Fruit fly (Drosophila melanogaster) whole organism, embryonic: ENCODE data around the gene CG5790.

Source experiments
- Atf3 ChIP-seq: fragments of 200-800 bp; sonication (Bioruptor generic); optimal IDR thresholded peaks from 3 replicates; lab custom pipeline; 2016; ENCODE audit warnings: missing biosample characterization, missing genetic modification characterization
- Atf6 ChIP-seq: fragments of 200-800 bp; sonication (Bioruptor generic); IDR thresholded peaks from 2 replicates; pipeline ENCODE4 v1.3.6; 2022; ENCODE audit warnings: missing biosample characterization, missing genetic modification characterization
- Bgb ChIP-seq: fragments of 200-800 bp; sonication (Bioruptor generic); IDR thresholded peaks from 2 replicates; pipeline ENCODE4 v1.3.6; 2022; ENCODE audit warnings: missing biosample characterization, missing genetic modification characterization; ENCODE audit not compliant: partially characterized antibody
- BtbVII ChIP-seq: fragments of 200-800 bp; sonication (Bioruptor generic); optimal IDR thresholded peaks from 3 replicates; lab custom pipeline; 2017; ENCODE audit warnings: missing biosample characterization, mild to moderate bottlenecking, missing genetic modification characterization
- Bteb2 ChIP-seq: fragments of 200-800 bp; sonication (Bioruptor generic); optimal IDR thresholded peaks from 2 replicates; lab custom pipeline; 2016; ENCODE audit warnings: missing biosample characterization, missing genetic modification characterization
- CG1024 ChIP-seq: fragments of 200-800 bp; sonication (Bioruptor generic); IDR thresholded peaks from 2 replicates; pipeline ENCODE4 v1.3.6; 2022; ENCODE audit warnings: missing biosample characterization, missing genetic modification characterization
- CG12071 ChIP-seq: fragments of 200-800 bp; sonication (Bioruptor generic); optimal IDR thresholded peaks from 3 replicates; lab custom pipeline; 2018; ENCODE audit warnings: missing biosample characterization, mild to moderate bottlenecking, missing genetic modification characterization
- CG12236 ChIP-seq: fragments of 200-800 bp; sonication (Bioruptor generic); optimal IDR thresholded peaks from 2 replicates; lab custom pipeline; 2016; ENCODE audit warnings: missing biosample characterization, missing genetic modification characterization
- CG12659 ChIP-seq: fragments of 200-800 bp; sonication (Bioruptor generic); optimal IDR thresholded peaks from 3 replicates; lab custom pipeline; 2017; ENCODE audit warnings: mild to moderate bottlenecking, missing biosample characterization, missing genetic modification reagents, missing genetic modification characterization
- CG12942 ChIP-seq: fragments of 200-800 bp; sonication (Bioruptor generic); optimal IDR thresholded peaks from 3 replicates; lab custom pipeline; 2016; ENCODE audit warnings: missing biosample characterization, missing genetic modification characterization
- CG13424 ChIP-seq: fragments of 200-800 bp; sonication (Bioruptor generic); optimal IDR thresholded peaks from 2 replicates; lab custom pipeline; 2019; ENCODE audit warnings: missing biosample characterization, mild to moderate bottlenecking, missing genetic modification characterization, moderate library complexity
- CG14860 ChIP-seq: fragments of 200-800 bp; sonication (Bioruptor generic); IDR thresholded peaks from 3 replicates; pipeline ENCODE4 v1.3.6; 2022; ENCODE audit warnings: missing biosample characterization, missing genetic modification characterization; ENCODE audit not compliant: partially characterized antibody
- CG15011 ChIP-seq: fragments of 200-800 bp; sonication (Bioruptor generic); optimal IDR thresholded peaks from 3 replicates; lab custom pipeline; 2018; ENCODE audit warnings: missing biosample characterization, mild to moderate bottlenecking, missing genetic modification characterization
- CG1792 ChIP-seq: fragments of 200-800 bp; sonication (Bioruptor generic); optimal IDR thresholded peaks from 2 replicates; lab custom pipeline; 2016; ENCODE audit warnings: missing biosample characterization, missing genetic modification characterization
- CG3995 ChIP-seq: fragments of 200-800 bp; sonication (Bioruptor generic); optimal IDR thresholded peaks from 3 replicates; lab custom pipeline; 2016; ENCODE audit warnings: missing biosample characterization, missing genetic modification characterization
- CG4328 ChIP-seq: fragments of 200-800 bp; sonication (Bioruptor generic); optimal IDR thresholded peaks from 3 replicates; lab custom pipeline; 2017; ENCODE audit warnings: missing biosample characterization, missing genetic modification reagents, missing genetic modification characterization
- CG4424 ChIP-seq: fragments of 200-800 bp; sonication (Bioruptor generic); optimal IDR thresholded peaks from 3 replicates; lab custom pipeline; 2016; ENCODE audit warnings: missing biosample characterization, missing genetic modification characterization
- CG5953 ChIP-seq: fragments of 200-800 bp; sonication (Bioruptor generic); IDR thresholded peaks from 2 replicates; pipeline ENCODE4 v1.3.6; 2022; ENCODE audit warnings: missing biosample characterization, missing genetic modification characterization
- CG6683 ChIP-seq: fragments of 200-800 bp; sonication (Bioruptor generic); optimal IDR thresholded peaks from 2 replicates; lab custom pipeline; 2017; ENCODE audit warnings: missing biosample characterization, mild to moderate bottlenecking, missing genetic modification characterization, missing genetic modification reagents
- CG6689 ChIP-seq: fragments of 200-800 bp; sonication (Bioruptor generic); IDR thresholded peaks from 2 replicates; pipeline ENCODE4 v1.3.6; 2022; ENCODE audit warnings: missing biosample characterization, missing genetic modification characterization
- CG7786 ChIP-seq: fragments of 200-800 bp; sonication (Bioruptor generic); optimal IDR thresholded peaks from 2 replicates; lab custom pipeline; 2016; ENCODE audit warnings: missing biosample characterization, missing genetic modification characterization
- CG8290 ChIP-seq, 3 experiments: fragments of 200-800 bp; sonication (Bioruptor generic); optimal IDR thresholded peaks; 2 replicates each; lab custom pipeline; 2016 to 2019; ENCODE audit warnings: missing biosample characterization in 3 of 3, missing genetic modification characterization in 3 of 3, mild to moderate bottlenecking in 2 of 3, moderate library complexity in 1 of 3
- CG9215 ChIP-seq: fragments of 200-800 bp; sonication (Bioruptor generic); IDR thresholded peaks from 2 replicates; pipeline ENCODE4 v1.3.6; 2022; ENCODE audit warnings: missing biosample characterization, missing genetic modification characterization
- CG9609 ChIP-seq: fragments of 200-800 bp; sonication (Bioruptor generic); optimal IDR thresholded peaks from 3 replicates; lab custom pipeline; 2016; ENCODE audit warnings: missing biosample characterization, missing genetic modification characterization
- Camta ChIP-seq: fragments of 200-800 bp; sonication (Bioruptor generic); optimal IDR thresholded peaks from 2 replicates; lab custom pipeline; 2016; ENCODE audit warnings: missing biosample characterization, missing genetic modification characterization
- CkIIα-i1 ChIP-seq: fragments of 200-800 bp; sonication (Bioruptor generic); IDR thresholded peaks from 2 replicates; pipeline ENCODE4 v1.3.6; 2022; ENCODE audit warnings: missing biosample characterization, missing genetic modification characterization
- Drgx ChIP-seq: fragments of 200-800 bp; sonication (Bioruptor generic); IDR thresholded peaks from 2 replicates; pipeline ENCODE4 v1.3.6; 2022; ENCODE audit warnings: missing biosample characterization, missing genetic modification characterization
- Fer1 ChIP-seq: fragments of 200-800 bp; sonication (Bioruptor generic); optimal IDR thresholded peaks from 2 replicates; lab custom pipeline; 2017; ENCODE audit warnings: missing biosample characterization, mild to moderate bottlenecking, missing genetic modification characterization
- Gug ChIP-seq: fragments of 200-800 bp; sonication (Bioruptor generic); IDR thresholded peaks from 4 replicates; pipeline ENCODE4 v1.3.6; 2022; ENCODE audit warnings: missing biosample characterization, missing genetic modification characterization
- Lhr ChIP-seq: fragments of 200-800 bp; sonication (Bioruptor generic); optimal IDR thresholded peaks from 3 replicates; lab custom pipeline; 2017; ENCODE audit warnings: mild to moderate bottlenecking, missing biosample characterization, missing genetic modification reagents, missing genetic modification characterization
- Myb ChIP-seq: fragments of 200-800 bp; sonication (Bioruptor generic); optimal IDR thresholded peaks from 2 replicates; lab custom pipeline; 2016; ENCODE audit warnings: missing biosample characterization, missing genetic modification characterization
- Side ChIP-seq: fragments of 200-800 bp; sonication (Bioruptor generic); optimal IDR thresholded peaks from 2 replicates; lab custom pipeline; 2016; ENCODE audit warnings: missing biosample characterization, missing genetic modification characterization
- Trl ChIP-seq, 3 experiments: fragments of >200 bp in 2 of 3; fragments of 200-800 bp in 1 of 3; sonication (Bioruptor generic) in 1 of 3; optimal IDR thresholded peaks; 2 replicates in 1 of 3; 3 replicates in 2 of 3; lab custom pipeline; 2016 to 2017; ENCODE audit warnings: missing biosample characterization in 1 of 3, missing genetic modification characterization in 1 of 3
- YL-1 ChIP-seq: fragments of 200-800 bp; sonication (Bioruptor generic); optimal IDR thresholded peaks from 3 replicates; lab custom pipeline; 2017; ENCODE audit warnings: missing biosample characterization, mild to moderate bottlenecking, missing genetic modification characterization
- ac ChIP-seq: fragments of 200-800 bp; sonication (Bioruptor generic); optimal IDR thresholded peaks from 3 replicates; lab custom pipeline; 2017; ENCODE audit warnings: missing biosample characterization, mild to moderate bottlenecking, missing genetic modification characterization
- ap ChIP-seq: fragments of 200-800 bp; sonication (Bioruptor generic); IDR thresholded peaks from 2 replicates; pipeline ENCODE4 v1.3.6; 2022; ENCODE audit warnings: missing biosample characterization, missing genetic modification characterization
- btn ChIP-seq: fragments of 200-800 bp; sonication (Bioruptor generic); optimal IDR thresholded peaks from 2 replicates; lab custom pipeline; 2016; ENCODE audit warnings: missing biosample characterization, missing genetic modification characterization
- chn ChIP-seq: fragments of 200-800 bp; sonication (Bioruptor generic); optimal IDR thresholded peaks from 2 replicates; lab custom pipeline; 2016; ENCODE audit warnings: missing biosample characterization, missing genetic modification characterization
- crc ChIP-seq: fragments of 200-800 bp; sonication (Bioruptor generic); optimal IDR thresholded peaks from 2 replicates; lab custom pipeline; 2016; ENCODE audit warnings: missing biosample characterization, missing genetic modification characterization
- dan ChIP-seq: fragments of 200-800 bp; sonication (Bioruptor generic); IDR thresholded peaks from 2 replicates; pipeline ENCODE4 v1.3.6; 2022; ENCODE audit warnings: missing biosample characterization, missing genetic modification characterization
- dimm ChIP-seq: fragments of 200-800 bp; sonication (Bioruptor generic); IDR thresholded peaks from 2 replicates; pipeline ENCODE4 v1.3.6; 2022; ENCODE audit warnings: missing biosample characterization, missing genetic modification characterization
- en ChIP-seq: fragments of 200-800 bp; sonication (Bioruptor generic); optimal IDR thresholded peaks from 2 replicates; lab custom pipeline; 2016; ENCODE audit warnings: missing biosample characterization, missing genetic modification characterization
- fru ChIP-seq: fragments of >200 bp; optimal IDR thresholded peaks from 2 replicates; lab custom pipeline; 2017
- gcm ChIP-seq: fragments of 200-800 bp; sonication (Bioruptor generic); optimal IDR thresholded peaks from 2 replicates; lab custom pipeline; 2019; ENCODE audit warnings: missing biosample characterization, mild to moderate bottlenecking, missing genetic modification characterization, moderate library complexity
- kay ChIP-seq: fragments of 200-800 bp; sonication (Bioruptor generic); optimal IDR thresholded peaks from 2 replicates; lab custom pipeline; 2016; ENCODE audit warnings: missing biosample characterization, missing genetic modification characterization
- kni ChIP-seq: fragments of 200-800 bp; sonication (Bioruptor generic); optimal IDR thresholded peaks from 3 replicates; lab custom pipeline; 2017; ENCODE audit warnings: mild to moderate bottlenecking, missing biosample characterization, missing genetic modification reagents, missing genetic modification characterization
- luna ChIP-seq: fragments of 200-800 bp; sonication (Bioruptor generic); optimal IDR thresholded peaks from 2 replicates; lab custom pipeline; 2016; ENCODE audit warnings: missing biosample characterization, missing genetic modification characterization
- prd ChIP-seq, 3 experiments: fragments of >200 bp in 2 of 3; fragments of 200-800 bp in 1 of 3; sonication (Bioruptor generic) in 1 of 3; optimal IDR thresholded peaks in 2 of 3; IDR thresholded peaks in 1 of 3; 2 replicates in 2 of 3; 3 replicates in 1 of 3; pipeline versions ENCODE4 v1.3.6 to Lab custom; 2017 to 2022; ENCODE audit warnings: missing biosample characterization in 1 of 3, missing genetic modification characterization in 1 of 3
- sc ChIP-seq, 3 experiments: fragments of >200 bp in 2 of 3; fragments of 200-800 bp in 1 of 3; sonication (Bioruptor generic) in 1 of 3; optimal IDR thresholded peaks; 2 replicates in 2 of 3; 3 replicates in 1 of 3; lab custom pipeline; 2017; ENCODE audit warnings: mild to moderate bottlenecking in 1 of 3, missing biosample characterization in 1 of 3, missing genetic modification characterization in 1 of 3, missing genetic modification reagents in 1 of 3
- tap ChIP-seq: fragments of 200-800 bp; optimal IDR thresholded peaks from 3 replicates; lab custom pipeline; 2019; ENCODE audit warnings: missing biosample characterization, mild to moderate bottlenecking, missing genetic modification characterization, moderate library complexity
- tx ChIP-seq: fragments of 200-800 bp; sonication (Bioruptor generic); optimal IDR thresholded peaks from 2 replicates; lab custom pipeline; 2016; ENCODE audit warnings: missing biosample characterization, missing genetic modification characterization

Gene CG5790

DNA sequence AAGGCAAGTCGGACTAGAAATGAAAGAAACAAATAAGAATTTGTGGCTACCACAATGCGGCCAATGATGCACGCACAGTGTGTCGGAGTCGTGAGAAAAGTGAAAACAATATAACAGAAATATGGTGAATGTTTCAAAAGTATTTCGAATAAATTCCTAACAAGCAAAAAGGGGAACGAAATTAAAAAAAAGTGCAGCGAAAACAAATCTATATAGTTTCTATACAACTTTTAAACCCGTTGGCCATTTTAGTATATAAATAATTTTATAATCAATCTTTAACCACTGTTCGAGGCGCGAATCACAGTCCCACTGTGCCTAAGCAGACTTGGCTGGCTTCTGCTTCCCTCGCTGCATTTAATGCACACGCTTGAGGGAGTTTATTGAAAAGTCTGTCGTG is 50.6 kb downstream of the CG5790 start (continued):
- TF ChIP-seq tap (tag; lab: Kevin White, UChicago) (peak; percentile 40), CG3995 (GFP tag; lab: Kevin White, UChicago) (no peak), YL-1 (GFP tag; lab: Kevin White, UChicago) (no peak), BtbVII (GFP tag; lab: Kevin White, UChicago) (no peak), Gug (GFP tag; lab: Robert Waterston, UW) (no peak), kay (GFP tag; lab: Kevin White, UChicago) (no peak), Fer1 (GFP tag; lab: Kevin White, UChicago) (no peak), ap (peak; percentile 50), dan (no peak), chn (GFP tag; lab: Kevin White, UChicago) (no peak), Atf6 (GFP tag; lab: Robert Waterston, UW) (no peak), Bteb2 (GFP tag; lab: Kevin White, UChicago) (no peak), Lhr (GFP tag; lab: Kevin White, UChicago) (no peak), Side (GFP tag; lab: Kevin White, UChicago) (no peak), sc (optimal IDR thresholded peaks at IDR 0.05; lab: Kevin White, UChicago) (no peak), sc (GFP tag; optimal IDR thresholded peaks at IDR 0.05; lab: Kevin White, UChicago) (peak; percentile 11), en (no peak), CG9215 (GFP tag; lab: Robert Waterston, UW) (no peak), gcm (GFP tag; lab: Kevin White, UChicago) (peak; percentile 10), ac (GFP tag; lab: Kevin White, UChicago) (no peak), CG12071 (no peak), Bgb (no peak), CG12942 (GFP tag; lab: Kevin White, UChicago) (no peak), dimm (no peak), CG1024 (GFP tag; lab: Robert Waterston, UW) (no peak), tx (GFP tag; lab: Kevin White, UChicago) (no peak), prd (optimal IDR thresholded peaks at IDR 0.05; lab: Kevin White, UChicago) (no peak), prd (GFP tag; IDR thresholded peaks at IDR 0.05; lab: Robert Waterston, UW) (peak; percentile 62; the same call in 2 of the 3 replicates), CG9609 (GFP tag; lab: Kevin White, UChicago) (no peak), CG14860 (GFP tag; lab: Robert Waterston, UW) (no peak), Drgx (GFP tag; lab: Robert Waterston, UW) (peak; percentile 79), luna (GFP tag; lab: Kevin White, UChicago) (no peak), btn (no peak), CG5953 (GFP tag; lab: Robert Waterston, UW) (no peak), CkIIα-i1 (no peak), crc (GFP tag; lab: Kevin White, UChicago) (no peak), kni (no peak), Trl (optimal IDR thresholded peaks at IDR 0.05; lab: Kevin White, UChicago) (no peak), Trl (GFP tag; optimal IDR thresholded peaks at IDR 0.05; lab: Kevin White, UChicago) (no peak), CG6683 (GFP tag; lab: Kevin White, UChicago) (no peak), CG12236 (GFP tag; lab: Kevin White, UChicago) (no peak), CG1792 (GFP tag; lab: Kevin White, UChicago) (no peak), CG4424 (peak; percentile 29), CG6689 (GFP tag; lab: Robert Waterston, UW) (peak; percentile 51), CG7786 (GFP tag; lab: Kevin White, UChicago) (no peak), CG8290 (GFP tag; optimal IDR thresholded peaks at IDR 0.05; lab: Kevin White, UChicago) (no peak), CG8290 (tag; optimal IDR thresholded peaks at IDR 0.05; lab: Kevin White, UChicago) (no peak), CG12659 (GFP tag; lab: Kevin White, UChicago) (no peak), Atf3 (GFP tag; lab: Kevin White, UChicago) (no peak), CG15011 (GFP tag; lab: Kevin White, UChicago) (no peak), CG13424 (tag; lab: Kevin White, UChicago) (peak; percentile 32), fru (no peak), CG4328 (GFP tag; lab: Kevin White, UChicago) (no peak), Myb (no peak), Camta (no peak)
